Worm (Caenorhabditis elegans) whole organism, L4/young adult: ENCODE data around the gene C16A3.6.

Experiments
- W03F9.2 ChIP-seq: fragments of 150-350 bp; optimal IDR thresholded peaks from 2 replicates; lab custom pipeline; 2014; ENCODE audit warnings: missing biosample characterization, missing genetic modification characterization
- dao-5 ChIP-seq: sonication (generic microtip); optimal IDR thresholded peaks from 2 replicates; lab custom pipeline; 2016; ENCODE audit warnings: missing genotype, missing genetic modification characterization, moderate library complexity, missing compliant biosample characterization
- him-1 ChIP-seq: sonication (generic microtip); optimal IDR thresholded peaks from 2 replicates; lab custom pipeline; 2016; ENCODE audit warnings: missing genotype, missing genetic modification reagents, missing genetic modification characterization, missing compliant biosample characterization

C16A3.6 gene

DNA sequence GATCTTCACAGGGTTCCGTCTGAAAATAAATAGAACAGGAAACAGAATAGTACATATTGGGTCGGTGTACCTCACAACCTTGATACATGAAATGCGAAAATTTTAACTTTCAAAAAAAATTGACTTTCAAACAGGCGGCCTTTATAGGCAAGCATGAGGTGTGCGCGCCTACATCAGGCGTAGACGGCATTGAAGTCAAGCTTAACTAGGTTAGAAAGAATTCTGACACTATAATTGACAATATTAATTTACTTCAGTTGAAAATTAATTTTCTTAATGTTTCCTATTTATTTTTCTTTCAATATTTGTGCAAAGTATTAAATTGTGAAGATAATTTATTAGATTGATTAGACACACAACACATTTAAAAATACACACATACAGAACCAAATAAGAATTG lies 32.9 kb downstream of the C16A3.6 start, which contains the start of gene C05D11.5:
TSS of gene C05D11.5 (minus strand) at position 101 of the 400 bp plus-strand sequence.
- no peak for TF ChIP-seq him-1
- no peak for TF ChIP-seq W03F9.2 (tag; lab: Kevin White, UChicago)
- no peak for TF ChIP-seq dao-5 (tag; lab: Kevin White, UChicago)

DNA sequence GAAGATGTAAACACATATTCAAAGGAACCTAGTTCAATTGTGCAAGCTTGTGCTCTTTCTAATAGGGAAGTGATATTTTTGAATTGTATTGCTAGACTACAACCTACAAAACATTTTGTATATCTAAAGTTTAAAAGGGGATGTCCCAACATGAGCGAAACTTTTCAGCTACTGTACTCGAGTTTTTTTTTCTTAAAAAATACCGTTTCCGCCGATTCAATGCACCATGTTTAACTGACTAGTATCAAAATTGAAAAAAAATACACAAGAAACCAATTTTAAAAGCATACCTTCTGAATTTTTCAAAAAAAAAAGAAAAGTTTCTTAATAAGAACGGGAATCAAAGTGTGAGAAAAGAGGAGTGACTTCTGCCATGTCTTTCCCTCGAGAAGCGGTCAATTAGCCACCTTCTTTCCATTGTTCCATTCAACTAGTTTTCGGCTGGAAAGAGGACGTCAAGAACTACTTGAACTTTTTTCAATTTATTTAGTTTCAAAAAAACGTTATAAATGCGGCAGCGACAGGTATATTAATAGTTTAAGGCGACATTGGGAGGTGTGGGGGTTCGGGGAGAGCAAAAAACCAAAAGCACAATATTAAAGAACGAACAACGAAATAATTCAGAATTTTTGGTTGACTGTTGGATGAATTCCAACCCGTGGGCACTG lies 36.4 kb downstream of the C16A3.6 start, which contains the start of gene nas-4:
TSS of gene nas-4 (minus strand) at position 351 of the 668 bp plus-strand sequence.
- TF ChIP-seq dao-5 (tag; lab: Kevin White, UChicago) (no peak), W03F9.2 (tag; lab: Kevin White, UChicago) (no peak), him-1 (no peak)

- TF ChIP-seq him-1: no peak
- TF ChIP-seq W03F9.2 (tag; lab: Kevin White, UChicago): no peak
- TF ChIP-seq dao-5 (tag; lab: Kevin White, UChicago): no peak
Observed at ce11 chrIII:6418254-6418653, 39.2 kb downstream of the C16A3.6 start.

ce11 chrIII:6419409-6419944 lies 40.5 kb downstream of the C16A3.6 start, which contains the start of gene atgl-1:
Gene atgl-1 (minus strand): TSS chrIII:6419459.
- TF ChIP-seq W03F9.2 (tag; lab: Kevin White, UChicago): no peak
- TF ChIP-seq him-1: no peak
- no peak for TF ChIP-seq dao-5 (tag; lab: Kevin White, UChicago)

- no peak for TF ChIP-seq dao-5 (tag; lab: Kevin White, UChicago)
- TF ChIP-seq W03F9.2 (tag; lab: Kevin White, UChicago): no peak
- TF ChIP-seq him-1: no peak
Observed at ce11 chrIII:6420201-6420600, 41.2 kb downstream of the C16A3.6 start.

DNA sequence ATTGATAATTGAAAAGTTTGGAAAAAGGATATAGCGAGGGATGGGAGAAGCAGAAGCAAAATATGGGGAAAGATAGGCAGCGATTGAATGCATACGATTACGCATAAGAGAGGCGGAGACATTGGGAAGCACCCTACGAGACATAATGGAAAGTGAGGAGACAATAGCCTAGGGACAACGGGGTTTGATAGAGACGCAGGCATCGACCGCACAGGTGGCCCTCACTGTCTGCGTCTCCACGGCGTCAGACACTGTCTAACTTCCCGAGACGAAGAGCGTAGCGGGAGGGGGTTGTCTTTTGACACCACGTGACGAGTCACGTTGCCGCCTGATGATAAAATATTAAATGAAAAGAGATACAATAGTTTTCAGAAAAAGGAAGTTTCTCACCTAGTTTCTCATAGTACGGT lies 42.0 kb downstream of the C16A3.6 start:
- TF ChIP-seq him-1 (no peak), W03F9.2 (tag; lab: Kevin White, UChicago) (peak; percentile 60)

- TF ChIP-seq dao-5 (tag; lab: Kevin White, UChicago) (no peak), him-1 (no peak), W03F9.2 (tag; lab: Kevin White, UChicago) (no peak)
Observed at ce11 chrIII:6421473-6421872, 42.5 kb downstream of the C16A3.6 start.

DNA sequence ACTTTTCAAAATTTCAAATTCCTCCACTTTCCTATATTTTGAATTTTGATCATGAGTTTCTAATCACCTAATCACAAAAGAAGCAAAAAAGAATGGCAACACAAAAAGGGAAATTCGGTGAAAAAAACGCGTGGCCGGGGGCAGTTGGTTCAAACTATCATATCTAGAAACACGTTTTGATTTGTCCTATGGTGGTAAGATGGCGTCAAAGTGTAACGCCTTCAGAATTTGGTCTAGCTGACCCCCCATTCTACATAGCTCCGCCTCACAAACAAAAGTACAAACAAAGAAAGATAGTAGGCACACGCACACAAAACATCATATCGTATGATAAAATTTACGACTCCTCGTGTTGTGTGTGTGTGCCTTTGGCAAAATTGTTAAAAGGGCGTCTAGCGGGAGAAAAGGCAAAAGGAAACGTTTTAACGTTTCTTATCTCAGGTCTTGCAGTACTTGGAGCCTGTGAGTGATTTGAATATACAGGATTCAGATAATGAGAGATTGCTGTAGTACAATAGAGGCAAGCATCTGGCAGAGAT lies 43.0 kb downstream of the C16A3.6 start:
- no peak for TF ChIP-seq W03F9.2 (tag; lab: Kevin White, UChicago)
- TF ChIP-seq him-1: no peak
- TF ChIP-seq dao-5 (tag; lab: Kevin White, UChicago): no peak

DNA sequence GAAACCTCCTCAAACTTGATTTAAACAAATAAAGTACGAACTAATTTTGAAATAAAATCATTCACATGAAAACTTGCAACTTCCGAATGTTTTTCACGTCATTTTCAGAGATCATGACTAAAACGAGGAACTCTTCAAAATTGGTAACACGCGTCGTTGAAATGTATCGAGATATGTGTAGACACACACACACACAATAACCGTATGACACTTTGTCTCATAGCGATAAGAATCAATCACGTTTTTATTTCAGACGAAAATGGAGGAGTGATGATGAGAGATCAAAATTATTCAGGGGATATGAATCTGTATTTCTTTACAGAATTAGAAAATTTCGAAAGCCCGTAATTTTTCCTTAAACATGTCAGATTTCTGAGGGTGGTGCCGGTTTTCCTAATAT lies 43.7 kb downstream of the C16A3.6 start:
- no peak for TF ChIP-seq him-1

DNA sequence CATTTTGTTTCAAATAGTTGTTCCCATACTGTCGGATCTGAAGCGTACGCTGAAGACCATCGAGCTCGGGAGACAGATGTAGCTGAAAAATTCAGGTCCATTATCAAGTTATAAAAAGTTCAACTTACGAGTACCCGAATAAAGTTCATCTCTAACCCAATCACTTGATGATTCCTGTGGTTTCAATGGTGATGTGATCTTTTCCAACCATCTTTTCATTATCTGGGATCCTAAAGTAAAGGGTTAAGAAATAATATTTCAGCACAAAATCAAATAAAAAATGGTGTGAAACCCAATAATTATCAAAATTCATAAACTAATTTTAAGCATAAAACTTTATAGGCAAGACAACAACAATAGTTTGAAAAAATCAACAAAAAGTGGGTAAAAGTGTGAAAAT lies 48.2 kb downstream of the C16A3.6 start, which contains the start of gene C05D11.8:
TSS of gene C05D11.8 (minus strand) at position 101 of the 400 bp plus-strand sequence.
- no peak for TF ChIP-seq him-1
- no peak for TF ChIP-seq W03F9.2 (tag; lab: Kevin White, UChicago)
- no peak for TF ChIP-seq dao-5 (tag; lab: Kevin White, UChicago)
